Worm (Caenorhabditis elegans) whole organism, late embryonic: ENCODE results near the gene lron-2.
A peak's percentile ranks its signal among the peaks of the same experiment; 100 is the strongest.

Source experiments
- C08G9.2 ChIP-seq: sonication (generic microtip); optimal IDR thresholded peaks from 2 replicates; lab custom pipeline; 2016; ENCODE audit warnings: mild to moderate bottlenecking, missing genetic modification characterization, moderate library complexity, missing compliant biosample characterization
- Y22D7AL.16 ChIP-seq: sonication (generic microtip); optimal IDR thresholded peaks from 2 replicates; lab custom pipeline; 2016; ENCODE audit warnings: missing genetic modification characterization, missing compliant biosample characterization
- ahr-1 ChIP-seq: sonication (generic microtip); optimal IDR thresholded peaks from 2 replicates; lab custom pipeline; 2016; ENCODE audit warnings: missing genetic modification characterization, missing compliant biosample characterization
- ceh-14 ChIP-seq: sonication (generic microtip); optimal IDR thresholded peaks from 2 replicates; lab custom pipeline; 2016; ENCODE audit warnings: missing genotype, missing genetic modification characterization, missing compliant biosample characterization
- ceh-18 ChIP-seq: sonication (generic microtip); optimal IDR thresholded peaks from 2 replicates; lab custom pipeline; 2016; ENCODE audit warnings: missing genetic modification characterization, missing compliant biosample characterization
- ceh-19 ChIP-seq: fragments of 200-800 bp; sonication (Bioruptor generic); optimal IDR thresholded peaks from 2 replicates; lab custom pipeline; 2018; ENCODE audit warnings: mild to moderate bottlenecking, missing genetic modification characterization, missing compliant biosample characterization
- ceh-2 ChIP-seq: sonication (generic microtip); optimal IDR thresholded peaks from 2 replicates; lab custom pipeline; 2016; ENCODE audit warnings: missing genotype, missing genetic modification characterization, missing compliant biosample characterization
- ceh-22 ChIP-seq: sonication (generic microtip); optimal IDR thresholded peaks from 2 replicates; lab custom pipeline; 2017; ENCODE audit warnings: missing biosample characterization, missing genetic modification characterization
- ceh-24 ChIP-seq: sonication (generic microtip); optimal IDR thresholded peaks from 2 replicates; lab custom pipeline; 2016; ENCODE audit warnings: mild to moderate bottlenecking, missing genetic modification characterization, missing compliant biosample characterization
- ceh-30 ChIP-seq: fragments of 150-350 bp; optimal IDR thresholded peaks from 2 replicates; lab custom pipeline; 2014; ENCODE audit warnings: missing biosample characterization, missing genetic modification characterization
- ceh-34 ChIP-seq: sonication (generic microtip); optimal IDR thresholded peaks from 2 replicates; lab custom pipeline; 2016; ENCODE audit warnings: mild to moderate bottlenecking, missing genetic modification characterization, missing compliant biosample characterization
- ceh-48 ChIP-seq: sonication (generic microtip); optimal IDR thresholded peaks from 2 replicates; lab custom pipeline; 2016; ENCODE audit warnings: missing genetic modification characterization, inconsistent platforms, missing compliant biosample characterization
- ceh-6 ChIP-seq: fragments of 200-800 bp; sonication (Bioruptor generic); optimal IDR thresholded peaks from 2 replicates; lab custom pipeline; 2018; ENCODE audit warnings: mild to moderate bottlenecking, missing genetic modification characterization, missing compliant biosample characterization
- ceh-9 ChIP-seq: sonication (generic microtip); optimal IDR thresholded peaks from 2 replicates; lab custom pipeline; 2016; ENCODE audit warnings: mild to moderate bottlenecking, missing genetic modification characterization, inconsistent platforms, missing compliant biosample characterization
- elt-2 ChIP-seq: sonication (generic microtip); optimal IDR thresholded peaks from 2 replicates; lab custom pipeline; 2016; ENCODE audit warnings: missing genetic modification reagents, missing genetic modification characterization, missing compliant biosample characterization
- elt-4 ChIP-seq: sonication (generic microtip); optimal IDR thresholded peaks from 2 replicates; lab custom pipeline; 2016; ENCODE audit warnings: missing genetic modification characterization, missing compliant biosample characterization
- fax-1 ChIP-seq: sonication (generic microtip); optimal IDR thresholded peaks from 2 replicates; lab custom pipeline; 2016; ENCODE audit warnings: missing genotype, missing genetic modification characterization, missing compliant biosample characterization
- fkh-10 ChIP-seq: fragments of 150-350 bp; optimal IDR thresholded peaks from 2 replicates; lab custom pipeline; 2014; ENCODE audit warnings: missing biosample characterization, missing genetic modification reagents, missing genetic modification characterization
- hlh-15 ChIP-seq: sonication (generic microtip); optimal IDR thresholded peaks from 2 replicates; lab custom pipeline; 2016; ENCODE audit warnings: missing genetic modification characterization, missing compliant biosample characterization
- lim-6 ChIP-seq: sonication (generic microtip); optimal IDR thresholded peaks from 2 replicates; lab custom pipeline; 2016; ENCODE audit warnings: missing genetic modification characterization, missing compliant biosample characterization
- lin-11 ChIP-seq: fragments of 200-800 bp; sonication (Bioruptor generic); optimal IDR thresholded peaks from 2 replicates; lab custom pipeline; 2018; ENCODE audit warnings: mild to moderate bottlenecking, missing genetic modification characterization, missing compliant biosample characterization
- madf-2 ChIP-seq: sonication (generic microtip); optimal IDR thresholded peaks from 2 replicates; lab custom pipeline; 2017; ENCODE audit warnings: missing genetic modification characterization, missing compliant biosample characterization
- nfya-1 ChIP-seq: sonication (generic microtip); optimal IDR thresholded peaks from 2 replicates; lab custom pipeline; 2017; ENCODE audit warnings: missing genetic modification characterization, mild to moderate bottlenecking, missing compliant biosample characterization, antibody characterized with exemption, moderate library complexity
- npax-4 ChIP-seq: sonication (generic microtip); optimal IDR thresholded peaks from 2 replicates; lab custom pipeline; 2016; ENCODE audit warnings: missing genetic modification characterization, missing compliant biosample characterization
- pag-3 ChIP-seq: sonication (generic microtip); optimal IDR thresholded peaks from 2 replicates; lab custom pipeline; 2016; ENCODE audit warnings: missing compliant biosample characterization, missing genetic modification characterization, borderline replicate concordance
- pha-2 ChIP-seq: sonication (generic microtip); optimal IDR thresholded peaks from 2 replicates; lab custom pipeline; 2017; ENCODE audit warnings: mild to moderate bottlenecking, missing genetic modification characterization, missing compliant biosample characterization
- pha-4 ChIP-seq: fragments of 150-350 bp; optimal IDR thresholded peaks from 2 replicates; lab custom pipeline; 2018; ENCODE audit warnings: missing biosample characterization, missing genetic modification reagents, missing genetic modification characterization
- rnt-1 ChIP-seq: sonication (generic microtip); optimal IDR thresholded peaks from 2 replicates; lab custom pipeline; 2016; ENCODE audit warnings: missing genetic modification characterization, missing compliant biosample characterization
- sdc-2 ChIP-seq: sonication (generic microtip); optimal IDR thresholded peaks from 2 replicates; lab custom pipeline; 2016; ENCODE audit warnings: missing genotype, missing genetic modification characterization, missing compliant biosample characterization
- sox-4 ChIP-seq: sonication (generic microtip); optimal IDR thresholded peaks from 2 replicates; lab custom pipeline; 2017; ENCODE audit warnings: mild to moderate bottlenecking, missing genetic modification characterization, inconsistent platforms, missing compliant biosample characterization
- syd-9 ChIP-seq: sonication (generic microtip); optimal IDR thresholded peaks from 2 replicates; lab custom pipeline; 2016; ENCODE audit warnings: mild to moderate bottlenecking, missing genetic modification characterization, moderate library complexity, missing compliant biosample characterization
- tbx-2 ChIP-seq: sonication (generic microtip); optimal IDR thresholded peaks from 2 replicates; lab custom pipeline; 2016; ENCODE audit warnings: missing genetic modification characterization, missing compliant biosample characterization
- ttx-3 ChIP-seq: sonication (generic microtip); optimal IDR thresholded peaks from 2 replicates; lab custom pipeline; 2016; ENCODE audit warnings: missing genetic modification reagents, missing genetic modification characterization, missing compliant biosample characterization
- unc-3 ChIP-seq, 2 experiments: fragments of 200-800 bp in 1 of 2; sonication (Bioruptor generic) in 1 of 2; sonication (generic microtip) in 1 of 2; conservative IDR thresholded peaks in 1 of 2; optimal IDR thresholded peaks in 1 of 2; 2 replicates each; pipeline versions ENCODE4 v1.3.6 to Lab custom; 2016 to 2022; ENCODE audit warnings: missing compliant biosample characterization in 2 of 2, missing genetic modification characterization in 2 of 2, missing genetic modification reagents in 1 of 2
- unc-42 ChIP-seq: sonication (generic microtip); optimal IDR thresholded peaks from 2 replicates; lab custom pipeline; 2016; ENCODE audit warnings: missing genotype, missing genetic modification characterization, missing compliant biosample characterization
- unc-55 ChIP-seq: sonication (generic microtip); optimal IDR thresholded peaks from 2 replicates; lab custom pipeline; 2017; ENCODE audit warnings: missing biosample characterization, missing genetic modification reagents, missing genetic modification characterization
- zip-5 ChIP-seq: sonication (generic microtip); optimal IDR thresholded peaks from 2 replicates; lab custom pipeline; 2016; ENCODE audit warnings: missing genetic modification characterization, missing compliant biosample characterization

Gene lron-2

DNA sequence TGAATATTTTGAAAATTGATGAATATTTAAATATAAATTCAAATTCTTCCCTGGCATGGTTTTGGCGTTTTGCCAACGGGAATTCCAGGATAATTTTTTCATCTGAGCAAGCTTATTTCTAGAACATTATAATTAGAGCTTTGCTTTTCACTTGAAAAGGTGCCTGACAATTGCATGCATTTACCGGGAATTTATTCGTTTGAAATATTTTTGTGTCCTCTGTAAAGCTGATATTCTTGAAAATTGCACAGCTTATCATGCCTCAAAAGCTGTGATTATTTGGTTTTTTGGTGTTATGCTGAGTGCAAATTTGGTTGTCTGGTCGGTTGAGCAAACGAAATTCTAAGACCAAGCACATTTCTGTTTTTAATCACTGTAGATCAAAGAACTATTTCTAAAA is 26.9 kb downstream of the lron-2 start:
- no peak for TF ChIP-seq npax-4
- TF ChIP-seq, all 69 proteins: peak for 0

- no peak for TF ChIP-seq unc-3 (GFP tag; conservative IDR thresholded peaks at IDR 0.05; lab: Robert Waterston, UW)
- TF ChIP-seq unc-3 (tag; optimal IDR thresholded peaks at IDR 0.05; lab: Kevin White, UChicago), result no peak
- TF ChIP-seq pag-3 (tag; lab: Kevin White, UChicago), result no peak
- TF ChIP-seq ceh-30 (tag; lab: Kevin White, UChicago), result no peak
- no peak for TF ChIP-seq ttx-3 (tag; lab: Kevin White, UChicago)
- TF ChIP-seq tbx-2 (tag; lab: Kevin White, UChicago), result no peak
- no peak for TF ChIP-seq ceh-18 (tag; lab: Kevin White, UChicago)
- no peak for TF ChIP-seq hlh-15 (tag; lab: Kevin White, UChicago)
- TF ChIP-seq sox-4 (tag; lab: Kevin White, UChicago), result no peak
- no peak for TF ChIP-seq ceh-34 (tag; lab: Kevin White, UChicago)
- TF ChIP-seq unc-55 (GFP tag; lab: Kevin White, UChicago), result no peak
- TF ChIP-seq npax-4, result no peak
- no peak for TF ChIP-seq nfya-1 (tag; lab: Kevin White, UChicago)
- TF ChIP-seq ahr-1 (tag; lab: Kevin White, UChicago), result no peak
These were observed 29.9 kb downstream of the lron-2 start, which contains the start of gene F07C3.16 for ce11 chrV:9257467-9257866. F07C3.16 (minus strand) TSS chrV:9257567.

- TF ChIP-seq elt-4, result no peak
- TF ChIP-seq ttx-3 (tag; lab: Kevin White, UChicago), result no peak
- no peak for TF ChIP-seq elt-2 (tag; lab: Kevin White, UChicago)
- no peak for TF ChIP-seq fax-1 (tag; lab: Kevin White, UChicago)
- TF ChIP-seq ceh-6 (GFP tag; lab: Kevin White, UChicago), result no peak
- TF ChIP-seq unc-42 (tag; lab: Kevin White, UChicago), result no peak
- TF ChIP-seq ceh-14 (tag; lab: Kevin White, UChicago), result no peak
- no peak for TF ChIP-seq lim-6 (tag; lab: Kevin White, UChicago)
- no peak for TF ChIP-seq ceh-9
- TF ChIP-seq pha-2, result no peak
- no peak for TF ChIP-seq C08G9.2 (tag; lab: Kevin White, UChicago)
- no peak for TF ChIP-seq ahr-1 (tag; lab: Kevin White, UChicago)
- no peak for TF ChIP-seq lin-11 (tag; lab: Kevin White, UChicago)
- TF ChIP-seq ceh-22 (tag; lab: Kevin White, UChicago), result no peak
- TF ChIP-seq pha-4, result no peak
- TF ChIP-seq rnt-1, result no peak
- no peak for TF ChIP-seq ceh-2
- no peak for TF ChIP-seq zip-5 (tag; lab: Kevin White, UChicago)
- no peak for TF ChIP-seq ceh-24 (tag; lab: Kevin White, UChicago)
- no peak for TF ChIP-seq madf-2 (tag; lab: Kevin White, UChicago)
- TF ChIP-seq, all 69 proteins: peak for 0
These were observed 31.9 kb downstream of the lron-2 start for ce11 chrV:9255480-9255879.

DNA sequence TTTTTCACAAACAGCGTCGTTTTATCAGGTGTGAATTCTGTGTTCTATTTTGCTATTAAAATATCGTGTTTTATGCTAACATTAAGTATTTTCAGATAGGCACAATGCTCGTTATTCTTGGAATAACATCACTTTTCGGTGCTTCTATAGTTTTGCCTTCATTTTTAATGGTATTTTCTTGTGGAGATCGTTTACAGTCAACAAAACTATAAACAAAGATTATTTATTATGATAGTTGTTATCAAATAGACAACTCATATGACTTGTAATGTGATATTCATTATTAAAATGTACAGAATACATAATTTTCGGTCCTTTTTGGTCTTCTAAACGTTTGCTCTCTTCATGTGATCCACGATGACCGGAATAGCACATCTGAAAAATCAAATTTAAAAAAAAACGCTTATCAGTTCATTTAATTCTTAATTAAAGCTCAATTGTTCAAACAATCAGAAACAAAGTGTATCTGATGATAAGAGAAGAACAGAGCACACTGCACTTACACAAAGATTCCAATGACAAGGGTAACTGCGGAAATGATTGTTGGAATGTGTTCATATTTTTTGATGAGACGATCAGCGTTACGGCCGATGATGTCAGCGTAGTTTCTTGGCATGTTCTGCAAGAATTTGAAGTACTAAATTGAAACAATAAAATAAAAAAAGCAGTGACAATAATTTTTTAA is 33.2 kb downstream of the lron-2 start, which contains the start of gene F07C3.9:
Gene F07C3.9 (minus strand): TSS at position 635 of the 685 bp plus-strand sequence.
- TF ChIP-seq Y22D7AL.16 (no peak), elt-2 (tag; lab: Kevin White, UChicago) (peak; percentile 58)

DNA sequence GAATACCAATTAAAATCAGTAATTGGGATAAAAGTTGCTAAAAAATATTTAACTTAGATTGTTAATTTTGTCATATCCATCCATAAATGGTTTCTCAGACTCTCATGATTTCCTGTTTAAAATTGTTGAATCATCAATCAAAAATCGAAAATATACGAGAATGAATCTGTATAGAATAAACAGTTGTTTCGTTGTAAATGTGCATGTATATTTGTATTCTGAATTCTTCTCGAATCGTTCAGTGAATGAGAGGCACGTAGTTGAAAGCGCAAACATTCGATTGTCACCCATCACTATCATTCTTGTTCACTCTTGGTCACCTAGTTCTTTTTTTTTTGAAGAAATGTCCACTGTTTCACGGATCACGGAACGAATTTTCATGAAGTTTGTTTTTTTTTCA is 37.4 kb downstream of the lron-2 start, which contains the start of gene ptd-2:
Gene ptd-2 (plus strand): TSS at position 301 of the 400 bp plus-strand sequence.
- TF ChIP-seq fkh-10 (no peak), madf-2 (tag; lab: Kevin White, UChicago) (no peak), tbx-2 (tag; lab: Kevin White, UChicago) (no peak), sox-4 (tag; lab: Kevin White, UChicago) (no peak), ceh-34 (tag; lab: Kevin White, UChicago) (no peak), ceh-19 (no peak), unc-42 (tag; lab: Kevin White, UChicago) (no peak), syd-9 (tag; lab: Kevin White, UChicago) (no peak), ceh-48 (tag; lab: Kevin White, UChicago) (no peak), sdc-2 (tag; lab: Kevin White, UChicago) (no peak), npax-4 (no peak)
